Worm (Caenorhabditis elegans) whole organism, L4 larva: ENCODE measurements around the gene tor-1.

Experiments
- D1046.2 ChIP-seq: fragments of 200-800 bp; sonication (Bioruptor generic); IDR thresholded peaks from 2 replicates; pipeline ENCODE4 v1.3.6; 2022; ENCODE audit warnings: missing genetic modification characterization, missing compliant biosample characterization
- F26F4.8 ChIP-seq: fragments of 200-800 bp; sonication (Bioruptor generic); conservative IDR thresholded peaks from 2 replicates; pipeline ENCODE4 v1.3.6; 2022; ENCODE audit warnings: missing genetic modification characterization, missing compliant biosample characterization
- F44E2.7 ChIP-seq: fragments of 200-800 bp; sonication (Bioruptor generic); IDR thresholded peaks from 2 replicates; pipeline ENCODE4 v2.1.2; 2022; ENCODE audit warnings: missing genetic modification characterization, missing compliant biosample characterization
- R02D3.7 ChIP-seq: fragments of 150-350 bp; sonication (generic microtip); optimal IDR thresholded peaks from 3 replicates; lab custom pipeline; 2014; ENCODE audit warnings: missing biosample characterization, missing genetic modification characterization
- ZK337.2 ChIP-seq: fragments of 200-800 bp; sonication (Bioruptor generic); IDR thresholded peaks from 2 replicates; pipeline ENCODE4 v1.3.6; 2022; ENCODE audit warnings: missing genetic modification reagents, missing genetic modification characterization, missing compliant biosample characterization
- ZK546.5 ChIP-seq, 2 experiments: sonication (generic microtip); optimal IDR thresholded peaks; 2 replicates each; lab custom pipeline; 2017; ENCODE audit warnings: missing biosample characterization in 2 of 2, missing genetic modification characterization in 2 of 2
- arid-1 ChIP-seq: fragments of 200-800 bp; sonication (Bioruptor generic); conservative IDR thresholded peaks from 2 replicates; pipeline ENCODE4 v1.3.6; 2022; ENCODE audit warnings: missing genetic modification reagents, missing genetic modification characterization, missing compliant biosample characterization
- attf-4 ChIP-seq: sonication (generic microtip); optimal IDR thresholded peaks from 3 replicates; lab custom pipeline; 2017; ENCODE audit warnings: missing biosample characterization, missing genetic modification characterization
- ceh-20 ChIP-seq: fragments of 200-800 bp; sonication (Bioruptor generic); IDR thresholded peaks from 2 replicates; pipeline ENCODE4 v1.3.6; 2022; ENCODE audit warnings: missing genetic modification reagents, missing genetic modification characterization, missing compliant biosample characterization
- ceh-28 ChIP-seq: fragments of 150-350 bp; optimal IDR thresholded peaks from 2 replicates; lab custom pipeline; 2014; ENCODE audit warnings: missing biosample characterization, missing genetic modification reagents, missing genetic modification characterization
- ceh-32 ChIP-seq: sonication (generic microtip); optimal IDR thresholded peaks from 2 replicates; lab custom pipeline; 2016; ENCODE audit warnings: mild to moderate bottlenecking, missing genetic modification characterization, missing compliant biosample characterization; ENCODE audit not compliant: poor library complexity
- ces-1 ChIP-seq: fragments of 150-350 bp; sonication (generic microtip); optimal IDR thresholded peaks from 4 replicates; lab custom pipeline; 2014; ENCODE audit warnings: missing biosample characterization, missing genetic modification reagents, missing genetic modification characterization
- cey-2 ChIP-seq: sonication (generic microtip); optimal IDR thresholded peaks from 3 replicates; lab custom pipeline; 2017; ENCODE audit warnings: missing genetic modification characterization, mild to moderate bottlenecking, missing compliant biosample characterization, antibody characterized with exemption, borderline replicate concordance; ENCODE audit not compliant: insufficient read depth
- daf-12 ChIP-seq: fragments of 150-350 bp; optimal IDR thresholded peaks from 2 replicates; lab custom pipeline; 2014; ENCODE audit warnings: missing biosample characterization, missing genetic modification reagents, missing genetic modification characterization
- daf-16 ChIP-seq, 3 experiments: sonication (generic microtip); optimal IDR thresholded peaks; 2 replicates each; lab custom pipeline; 2016 to 2017; ENCODE audit warnings: missing genetic modification characterization in 3 of 3, missing genetic modification reagents in 3 of 3, mild to moderate bottlenecking in 2 of 3, missing compliant biosample characterization in 2 of 3, missing biosample characterization in 1 of 3, moderate library complexity in 1 of 3
- daf-8 ChIP-seq: fragments of 200-800 bp; sonication (Bioruptor generic); IDR thresholded peaks from 2 replicates; pipeline ENCODE4 v1.3.6; 2022; ENCODE audit warnings: missing genetic modification characterization, missing compliant biosample characterization
- dmd-6 ChIP-seq: fragments of 200-800 bp; sonication (Bioruptor generic); IDR thresholded peaks from 2 replicates; pipeline ENCODE4 v1.3.6; 2022; ENCODE audit warnings: missing genetic modification reagents, missing genetic modification characterization, missing compliant biosample characterization
- dmd-9 ChIP-seq: fragments of 200-800 bp; sonication (Bioruptor generic); IDR thresholded peaks from 2 replicates; pipeline ENCODE4 v1.3.6; 2022; ENCODE audit warnings: missing genetic modification reagents, missing genetic modification characterization, missing compliant biosample characterization
- duxl-1 ChIP-seq: sonication (generic microtip); optimal IDR thresholded peaks from 2 replicates; lab custom pipeline; 2016; ENCODE audit warnings: mild to moderate bottlenecking, missing genetic modification characterization, moderate library complexity, missing compliant biosample characterization; ENCODE audit not compliant: poor library complexity
- dve-1 ChIP-seq: sonication (generic microtip); optimal IDR thresholded peaks from 2 replicates; lab custom pipeline; 2017; ENCODE audit warnings: antibody characterized with exemption, mild to moderate bottlenecking, missing genetic modification characterization, missing compliant biosample characterization; ENCODE audit not compliant: insufficient read depth
- egl-43 ChIP-seq: fragments of 200-800 bp; sonication (Bioruptor generic); IDR thresholded peaks from 2 replicates; pipeline ENCODE4 v1.3.6; 2022; ENCODE audit warnings: missing genetic modification reagents, missing genetic modification characterization, missing compliant biosample characterization
- fkh-10 ChIP-seq: fragments of 150-350 bp; optimal IDR thresholded peaks from 2 replicates; lab custom pipeline; 2014; ENCODE audit warnings: missing biosample characterization, missing genetic modification reagents, missing genetic modification characterization
- fos-1 ChIP-seq: fragments of 150-350 bp; optimal IDR thresholded peaks from 2 replicates; lab custom pipeline; 2014; ENCODE audit warnings: missing biosample characterization, missing genetic modification characterization
- hif-1 ChIP-seq, 2 experiments: sonication (generic microtip); optimal IDR thresholded peaks; 2 replicates each; lab custom pipeline; 2016 to 2017; ENCODE audit warnings: missing compliant biosample characterization in 2 of 2, missing genetic modification characterization in 2 of 2, missing genetic modification reagents in 2 of 2, missing genotype in 2 of 2, mild to moderate bottlenecking in 1 of 2
- jun-1 ChIP-seq: fragments of 150-350 bp; optimal IDR thresholded peaks from 2 replicates; lab custom pipeline; 2014; ENCODE audit warnings: missing biosample characterization, missing genetic modification reagents, missing genetic modification characterization
- lim-7 ChIP-seq: fragments of 200-800 bp; sonication (Bioruptor generic); IDR thresholded peaks from 2 replicates; pipeline ENCODE4 v1.3.6; 2022; ENCODE audit warnings: missing genetic modification characterization, missing compliant biosample characterization
- lin-29 ChIP-seq: fragments of 200-800 bp; sonication (Bioruptor generic); IDR thresholded peaks from 2 replicates; pipeline ENCODE4 v1.3.6; 2022; ENCODE audit warnings: missing genetic modification reagents, missing genetic modification characterization, missing compliant biosample characterization
- madf-9 ChIP-seq: fragments of 200-800 bp; sonication (Bioruptor generic); conservative IDR thresholded peaks from 2 replicates; pipeline ENCODE4 v1.3.6; 2022; ENCODE audit warnings: missing genetic modification reagents, missing genetic modification characterization, missing compliant biosample characterization
- mdt-29 ChIP-seq: fragments of 200-800 bp; sonication (Bioruptor generic); IDR thresholded peaks from 2 replicates; pipeline ENCODE4 v1.3.6; 2022; ENCODE audit warnings: missing genetic modification reagents, missing genetic modification characterization, missing compliant biosample characterization
- mes-2 ChIP-seq: sonication (generic microtip); optimal IDR thresholded peaks from 2 replicates; lab custom pipeline; 2016; ENCODE audit warnings: missing genotype, mild to moderate bottlenecking, missing genetic modification characterization, missing compliant biosample characterization; ENCODE audit not compliant: poor library complexity, severe bottlenecking
- mxl-2 ChIP-seq: fragments of 200-800 bp; sonication (Bioruptor generic); conservative IDR thresholded peaks from 2 replicates; pipeline ENCODE4 v1.3.6; 2022; ENCODE audit warnings: missing genetic modification reagents, missing genetic modification characterization, missing compliant biosample characterization
- mxl-3 ChIP-seq: fragments of 200-800 bp; sonication (Bioruptor generic); optimal IDR thresholded peaks from 2 replicates; lab custom pipeline; 2018; ENCODE audit warnings: mild to moderate bottlenecking, missing genetic modification characterization, missing compliant biosample characterization
- nhr-102 ChIP-seq: sonication (generic microtip); optimal IDR thresholded peaks from 2 replicates; lab custom pipeline; 2016; ENCODE audit warnings: mild to moderate bottlenecking, missing genetic modification characterization, moderate library complexity, missing compliant biosample characterization
- nhr-237 ChIP-seq: sonication (generic microtip); optimal IDR thresholded peaks from 2 replicates; lab custom pipeline; 2017; ENCODE audit warnings: missing biosample characterization, missing genetic modification characterization
- nhr-41 ChIP-seq: fragments of 200-800 bp; sonication (Bioruptor generic); IDR thresholded peaks from 2 replicates; pipeline ENCODE4 v1.3.6; 2022; ENCODE audit warnings: missing genetic modification reagents, missing genetic modification characterization, missing compliant biosample characterization
- nhr-6 ChIP-seq: fragments of 150-350 bp; optimal IDR thresholded peaks from 2 replicates; lab custom pipeline; 2014; ENCODE audit warnings: missing biosample characterization, missing genetic modification characterization
- php-3 ChIP-seq: fragments of 200-800 bp; sonication (Bioruptor generic); IDR thresholded peaks from 2 replicates; pipeline ENCODE4 v1.3.6; 2022; ENCODE audit warnings: missing genetic modification reagents, missing genetic modification characterization, missing compliant biosample characterization
- rbr-2 ChIP-seq: sonication (generic microtip); optimal IDR thresholded peaks from 2 replicates; lab custom pipeline; 2016; ENCODE audit warnings: missing genotype, missing genetic modification characterization, missing compliant biosample characterization
- set-16 ChIP-seq: fragments of 200-800 bp; sonication (Bioruptor generic); IDR thresholded peaks from 2 replicates; pipeline ENCODE4 v1.3.6; 2022; ENCODE audit warnings: missing genetic modification reagents, missing genetic modification characterization, missing compliant biosample characterization
- skn-1 ChIP-seq: fragments of 150-350 bp; optimal IDR thresholded peaks from 2 replicates; lab custom pipeline; 2014; ENCODE audit warnings: missing biosample characterization, missing genetic modification characterization
- snpc-1.2 ChIP-seq: fragments of 200-800 bp; sonication (Bioruptor generic); IDR thresholded peaks from 2 replicates; pipeline ENCODE4 v1.3.6; 2022; ENCODE audit warnings: missing genetic modification reagents, missing genetic modification characterization, missing compliant biosample characterization
- spr-1 ChIP-seq: sonication (generic microtip); optimal IDR thresholded peaks from 2 replicates; lab custom pipeline; 2016; ENCODE audit warnings: mild to moderate bottlenecking, missing genetic modification characterization, missing compliant biosample characterization
- spr-3 ChIP-seq: fragments of 200-800 bp; sonication (Bioruptor generic); optimal IDR thresholded peaks from 2 replicates; lab custom pipeline; 2018; ENCODE audit warnings: mild to moderate bottlenecking, missing genetic modification characterization, missing compliant biosample characterization
- tag-97 ChIP-seq: fragments of 200-800 bp; sonication (Bioruptor generic); IDR thresholded peaks from 2 replicates; pipeline ENCODE4 v1.3.6; 2022; ENCODE audit warnings: missing genetic modification characterization, missing compliant biosample characterization
- tra-1 ChIP-seq: fragments of 200-800 bp; sonication (Bioruptor generic); IDR thresholded peaks from 2 replicates; pipeline ENCODE4 v1.3.6; 2022; ENCODE audit warnings: missing genetic modification reagents, missing genetic modification characterization, missing compliant biosample characterization
- unc-130 ChIP-seq: sonication (generic microtip); optimal IDR thresholded peaks from 2 replicates; lab custom pipeline; 2016; ENCODE audit warnings: missing genetic modification reagents, missing genetic modification characterization, missing compliant biosample characterization
- unc-39 ChIP-seq: sonication (generic microtip); optimal IDR thresholded peaks from 2 replicates; lab custom pipeline; 2017; ENCODE audit warnings: missing biosample characterization, missing genetic modification characterization
- zip-11 ChIP-seq: fragments of 200-800 bp; sonication (Bioruptor generic); IDR thresholded peaks from 2 replicates; pipeline ENCODE4 v1.3.6; 2022; ENCODE audit warnings: missing genetic modification characterization, missing compliant biosample characterization
- ztf-11 ChIP-seq: fragments of 150-350 bp; optimal IDR thresholded peaks from 2 replicates; lab custom pipeline; 2014; ENCODE audit warnings: missing biosample characterization, missing genetic modification characterization
- ztf-7 ChIP-seq: fragments of 150-350 bp; optimal IDR thresholded peaks from 2 replicates; lab custom pipeline; 2014; ENCODE audit warnings: missing biosample characterization, missing genetic modification characterization

The tor-1 gene

ce11 chrIV:13979797-13980459 lies 5.7 kb downstream of the tor-1 start, which contains the start of gene dnbp-1 (continued):
- no peak for TF ChIP-seq daf-12 (tag; lab: Kevin White, UChicago)
- no peak for TF ChIP-seq lin-29
- TF ChIP-seq cey-2 (tag; lab: Kevin White, UChicago), result no peak
- TF ChIP-seq spr-3, result no peak
- TF ChIP-seq fos-1 (tag; lab: Kevin White, UChicago), result no peak
- no peak for TF ChIP-seq hif-1 (tag; optimal IDR thresholded peaks at IDR 0.05; lab: Kevin White, UChicago)
- TF ChIP-seq php-3, result no peak
- peak in 1 of 2 experiments; percentile 6 for TF ChIP-seq daf-16 (GFP tag; optimal IDR thresholded peaks at IDR 0.05; lab: Kevin White, UChicago)
- no peak for TF ChIP-seq daf-16 (tag; optimal IDR thresholded peaks at IDR 0.05; lab: Kevin White, UChicago)
- TF ChIP-seq ZK546.5 (tag; optimal IDR thresholded peaks at IDR 0.05; lab: Kevin White, UChicago), result no peak
- TF ChIP-seq tra-1 (GFP tag; lab: Robert Waterston, UW), result 0 out of 2 replicates have a peak, but pooled peaks have one; percentile 35
- TF ChIP-seq skn-1 (tag; lab: Kevin White, UChicago), result no peak
- no peak for TF ChIP-seq nhr-237 (tag; lab: Kevin White, UChicago)
- no peak for TF ChIP-seq set-16 (GFP tag; lab: Robert Waterston, UW)
- no peak for TF ChIP-seq unc-130
- TF ChIP-seq ztf-11 (tag; lab: Kevin White, UChicago), result no peak
- TF ChIP-seq zip-11 (GFP tag; lab: Robert Waterston, UW), result no peak
- TF ChIP-seq dve-1 (tag; lab: Kevin White, UChicago), result peak; percentile 50
- no peak for TF ChIP-seq mes-2 (tag; lab: Kevin White, UChicago)
- no peak for TF ChIP-seq jun-1 (tag; lab: Kevin White, UChicago)
- TF ChIP-seq arid-1, result no peak
- no peak for TF ChIP-seq ces-1 (GFP tag; lab: Kevin White, UChicago)
- peak; percentile 73 for TF ChIP-seq mxl-3 (GFP tag; lab: Kevin White, UChicago)
- no peak for TF ChIP-seq ZK337.2 (GFP tag; lab: Robert Waterston, UW)
- no peak for TF ChIP-seq tag-97 (GFP tag; lab: Robert Waterston, UW)
- no peak for TF ChIP-seq lim-7 (GFP tag; lab: Robert Waterston, UW)
- TF ChIP-seq D1046.2 (GFP tag; lab: Robert Waterston, UW), result no peak
- TF ChIP-seq ceh-28 (tag; lab: Kevin White, UChicago), result peak; percentile 45
- no peak for TF ChIP-seq dmd-6 (GFP tag; lab: Robert Waterston, UW)
- TF ChIP-seq duxl-1 (tag; lab: Kevin White, UChicago), result no peak
- TF ChIP-seq madf-9 (GFP tag; lab: Robert Waterston, UW), result no peak; the same call in 1 of the 2 replicates
- TF ChIP-seq unc-39 (tag; lab: Kevin White, UChicago), result no peak
- TF ChIP-seq mxl-2, result no peak
- TF ChIP-seq spr-1, result peak; percentile 2
- TF ChIP-seq snpc-1.2 (GFP tag; lab: Robert Waterston, UW), result no peak
- TF ChIP-seq egl-43 (GFP tag; lab: Robert Waterston, UW), result no peak
- TF ChIP-seq nhr-6, result peak; percentile 79
- no peak for TF ChIP-seq F26F4.8 (GFP tag; lab: Robert Waterston, UW)
- no peak for TF ChIP-seq F44E2.7
- TF ChIP-seq nhr-41 (GFP tag; lab: Robert Waterston, UW), result no peak
- peak; percentile 29 for TF ChIP-seq ztf-7 (tag; lab: Kevin White, UChicago)
- no peak for TF ChIP-seq ceh-32 (tag; lab: Kevin White, UChicago)
- no peak for TF ChIP-seq mdt-29 (GFP tag; lab: Robert Waterston, UW)
- no peak for TF ChIP-seq dmd-9
- no peak for TF ChIP-seq attf-4 (tag; lab: Kevin White, UChicago)
- TF ChIP-seq ceh-20 (GFP tag; lab: Robert Waterston, UW), result no peak
- peak; percentile 64 for TF ChIP-seq fkh-10 (GFP tag; lab: Kevin White, UChicago)
- TF ChIP-seq daf-8 (GFP tag; lab: Robert Waterston, UW), result no peak
- no peak for TF ChIP-seq R02D3.7 (tag; lab: Kevin White, UChicago)
- TF ChIP-seq rbr-2 (tag; lab: Kevin White, UChicago), result peak; percentile 80
- TF ChIP-seq nhr-102, result no peak
